Fruit fly (Drosophila melanogaster) Kc167 (cell line): ENCODE measurements around the gene CG10654.

Experiments
- Myc ChIP-seq: fragments of >200 bp; optimal IDR thresholded peaks from 2 replicates; lab custom pipeline; 2017; ENCODE audit warnings: missing external identifiers
- h ChIP-seq: fragments of >200 bp; optimal IDR thresholded peaks from 3 replicates; lab custom pipeline; 2018; ENCODE audit warnings: missing external identifiers
- insv ChIP-seq: fragments of >200 bp; optimal IDR thresholded peaks from 3 replicates; lab custom pipeline; 2018; ENCODE audit warnings: missing external identifiers
- psq ChIP-seq: fragments of >200 bp; optimal IDR thresholded peaks from 2 replicates; lab custom pipeline; 2017; ENCODE audit warnings: missing external identifiers
- ttk ChIP-seq: sonication (Bioruptor generic); optimal IDR thresholded peaks from 2 replicates; lab custom pipeline; 2017; ENCODE audit warnings: missing external identifiers

DNA sequence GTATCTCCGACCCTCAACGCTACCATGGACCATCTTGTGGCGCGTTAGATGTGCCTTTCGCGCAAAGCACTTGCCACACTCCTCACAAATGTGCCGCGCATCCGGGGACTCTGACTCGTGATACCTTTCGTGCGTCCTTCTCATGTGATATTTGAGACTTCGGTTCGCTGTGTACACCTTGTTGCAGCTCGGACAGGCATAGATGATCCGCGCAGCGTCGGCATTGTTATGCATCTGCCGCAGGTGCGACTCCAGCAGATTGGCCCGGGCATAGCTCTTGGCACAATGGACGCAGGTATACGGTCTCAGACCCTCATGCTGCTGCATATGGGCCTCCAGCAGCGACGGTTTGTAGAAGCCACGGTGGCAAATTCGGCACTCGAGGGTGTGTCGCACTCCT is 1.6 kb downstream of the CG10654 start:
- TF ChIP-seq insv (lab: Kevin White, UChicago) = no peak
- TF ChIP-seq h = no peak
- no peak for TF ChIP-seq Myc (lab: Kevin White, UChicago)
- TF ChIP-seq ttk (lab: Kevin White, UChicago) = no peak
- no peak for TF ChIP-seq psq (lab: Kevin White, UChicago)
